Worm (Caenorhabditis elegans): ENCODE measurements around the gene chil-1.

DNA sequence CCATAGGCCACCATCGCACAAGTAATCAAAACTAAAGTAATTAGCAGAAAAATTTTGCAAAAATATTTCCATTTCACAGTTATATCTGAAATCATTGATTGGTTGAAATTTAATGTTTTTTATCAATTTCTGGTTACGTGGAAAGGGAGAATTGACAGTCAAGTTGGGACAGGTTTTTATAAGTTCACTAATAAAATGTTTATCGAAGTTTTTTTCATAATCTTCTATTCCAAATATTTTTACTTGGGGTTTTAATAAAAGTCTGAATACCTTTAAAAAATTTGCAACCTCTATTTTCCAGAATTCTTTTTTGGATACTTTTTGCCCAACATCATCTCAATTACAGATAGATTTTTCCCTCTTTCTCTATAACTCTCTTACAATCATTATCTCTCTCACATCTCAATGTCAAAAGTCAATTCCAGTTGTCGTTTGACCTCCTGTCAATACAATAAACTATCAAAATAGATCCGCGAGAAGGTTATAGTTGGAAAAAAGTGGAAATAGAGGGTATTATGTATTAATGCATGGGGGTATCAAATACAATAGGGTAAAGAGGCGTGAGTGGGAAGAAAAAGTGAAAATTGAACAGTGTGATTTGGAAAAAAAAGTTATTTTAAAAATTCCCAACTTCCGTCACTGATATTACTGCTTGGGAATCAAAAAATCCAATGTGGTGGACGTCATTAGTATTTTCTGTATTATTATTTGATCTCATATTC lies 8.4 kb upstream of the chil-1 start, which contains the start of the genes chil-2 and ctsa-3.2:
- TF ChIP-seq elt-1 (tag; optimal IDR thresholded peaks at IDR 0.05; ENCODE audit: borderline replicate concordance, insufficient read depth) (no peak), ces-1 (GFP tag; optimal IDR thresholded peaks at IDR 0.05) (no peak), hlh-1 (tag; optimal IDR thresholded peaks at IDR 0.05) (no peak)
